Worm (Caenorhabditis elegans) whole organism, late embryonic: ENCODE measurements around the gene jmjd-5.
A peak's percentile ranks its signal among the peaks of the same experiment; 100 is the strongest.

Experiments
- C38D4.7 ChIP-seq: fragments of 200-800 bp; sonication (Bioruptor generic); optimal IDR thresholded peaks from 2 replicates; lab custom pipeline; 2018; ENCODE audit warnings: mild to moderate bottlenecking, missing genetic modification characterization, moderate library complexity, missing compliant biosample characterization
- F13H6.1 ChIP-seq: sonication (generic microtip); optimal IDR thresholded peaks from 2 replicates; lab custom pipeline; 2016; ENCODE audit warnings: missing genetic modification characterization, missing compliant biosample characterization
- K09A11.1 ChIP-seq: sonication (generic microtip); optimal IDR thresholded peaks from 2 replicates; lab custom pipeline; 2017; ENCODE audit warnings: antibody characterized with exemption, mild to moderate bottlenecking, missing genetic modification characterization, missing compliant biosample characterization; ENCODE audit not compliant: insufficient read depth
- T23F11.4 ChIP-seq: fragments of 200-800 bp; sonication (Bioruptor generic); optimal IDR thresholded peaks from 2 replicates; lab custom pipeline; 2018; ENCODE audit warnings: mild to moderate bottlenecking, missing genetic modification characterization, missing compliant biosample characterization
- Y22D7AL.16 ChIP-seq: sonication (generic microtip); optimal IDR thresholded peaks from 2 replicates; lab custom pipeline; 2016; ENCODE audit warnings: missing genetic modification characterization, missing compliant biosample characterization
- ahr-1 ChIP-seq: sonication (generic microtip); optimal IDR thresholded peaks from 2 replicates; lab custom pipeline; 2016; ENCODE audit warnings: missing genetic modification characterization, missing compliant biosample characterization
- ama-1 ChIP-seq: fragments of 150-350 bp; optimal IDR thresholded peaks from 2 replicates; lab custom pipeline; 2014
- ceh-14 ChIP-seq: sonication (generic microtip); optimal IDR thresholded peaks from 2 replicates; lab custom pipeline; 2016; ENCODE audit warnings: missing genotype, missing genetic modification characterization, missing compliant biosample characterization
- ceh-2 ChIP-seq: sonication (generic microtip); optimal IDR thresholded peaks from 2 replicates; lab custom pipeline; 2016; ENCODE audit warnings: missing genotype, missing genetic modification characterization, missing compliant biosample characterization
- ceh-30 ChIP-seq: fragments of 150-350 bp; optimal IDR thresholded peaks from 2 replicates; lab custom pipeline; 2014; ENCODE audit warnings: missing biosample characterization, missing genetic modification characterization
- ceh-48 ChIP-seq: sonication (generic microtip); optimal IDR thresholded peaks from 2 replicates; lab custom pipeline; 2016; ENCODE audit warnings: missing genetic modification characterization, inconsistent platforms, missing compliant biosample characterization
- ceh-9 ChIP-seq: sonication (generic microtip); optimal IDR thresholded peaks from 2 replicates; lab custom pipeline; 2016; ENCODE audit warnings: mild to moderate bottlenecking, missing genetic modification characterization, inconsistent platforms, missing compliant biosample characterization
- che-1 ChIP-seq: sonication (generic microtip); optimal IDR thresholded peaks from 2 replicates; lab custom pipeline; 2016; ENCODE audit warnings: mild to moderate bottlenecking, missing genetic modification characterization, missing compliant biosample characterization
- dmd-4 ChIP-seq: sonication (generic microtip); optimal IDR thresholded peaks from 2 replicates; lab custom pipeline; 2016; ENCODE audit warnings: borderline replicate concordance, missing genetic modification characterization, missing compliant biosample characterization
- elt-2 ChIP-seq: sonication (generic microtip); optimal IDR thresholded peaks from 2 replicates; lab custom pipeline; 2016; ENCODE audit warnings: missing genetic modification reagents, missing genetic modification characterization, missing compliant biosample characterization
- elt-4 ChIP-seq: sonication (generic microtip); optimal IDR thresholded peaks from 2 replicates; lab custom pipeline; 2016; ENCODE audit warnings: missing genetic modification characterization, missing compliant biosample characterization
- fax-1 ChIP-seq: sonication (generic microtip); optimal IDR thresholded peaks from 2 replicates; lab custom pipeline; 2016; ENCODE audit warnings: missing genotype, missing genetic modification characterization, missing compliant biosample characterization
- fkh-6 ChIP-seq: sonication (generic microtip); optimal IDR thresholded peaks from 2 replicates; lab custom pipeline; 2016; ENCODE audit warnings: missing genetic modification characterization, missing compliant biosample characterization
- gmeb-2 ChIP-seq: sonication (generic microtip); optimal IDR thresholded peaks from 2 replicates; lab custom pipeline; 2016; ENCODE audit warnings: missing genetic modification characterization, inconsistent platforms, missing compliant biosample characterization
- hlh-8 ChIP-seq: sonication (generic microtip); optimal IDR thresholded peaks from 2 replicates; lab custom pipeline; 2016; ENCODE audit warnings: missing genotype, missing genetic modification characterization, missing compliant biosample characterization
- mec-3 ChIP-seq: sonication (generic microtip); optimal IDR thresholded peaks from 2 replicates; lab custom pipeline; 2016; ENCODE audit warnings: borderline replicate concordance, missing genetic modification characterization, missing compliant biosample characterization
- nhr-232 ChIP-seq: sonication (generic microtip); optimal IDR thresholded peaks from 2 replicates; lab custom pipeline; 2016; ENCODE audit warnings: missing genetic modification characterization, missing compliant biosample characterization
- pha-2 ChIP-seq: sonication (generic microtip); optimal IDR thresholded peaks from 2 replicates; lab custom pipeline; 2017; ENCODE audit warnings: mild to moderate bottlenecking, missing genetic modification characterization, missing compliant biosample characterization
- pha-4 ChIP-seq: fragments of 150-350 bp; optimal IDR thresholded peaks from 2 replicates; lab custom pipeline; 2018; ENCODE audit warnings: missing biosample characterization, missing genetic modification reagents, missing genetic modification characterization
- pqm-1 ChIP-seq: sonication (generic microtip); optimal IDR thresholded peaks from 2 replicates; lab custom pipeline; 2016; ENCODE audit warnings: missing genetic modification characterization, missing compliant biosample characterization
- pros-1 ChIP-seq: fragments of 150-350 bp; optimal IDR thresholded peaks from 2 replicates; lab custom pipeline; 2014; ENCODE audit warnings: missing biosample characterization, missing genetic modification reagents, missing genetic modification characterization
- rnt-1 ChIP-seq: sonication (generic microtip); optimal IDR thresholded peaks from 2 replicates; lab custom pipeline; 2016; ENCODE audit warnings: missing genetic modification characterization, missing compliant biosample characterization
- sdc-2 ChIP-seq: sonication (generic microtip); optimal IDR thresholded peaks from 2 replicates; lab custom pipeline; 2016; ENCODE audit warnings: missing genotype, missing genetic modification characterization, missing compliant biosample characterization
- sox-4 ChIP-seq: sonication (generic microtip); optimal IDR thresholded peaks from 2 replicates; lab custom pipeline; 2017; ENCODE audit warnings: mild to moderate bottlenecking, missing genetic modification characterization, inconsistent platforms, missing compliant biosample characterization
- tbx-2 ChIP-seq: sonication (generic microtip); optimal IDR thresholded peaks from 2 replicates; lab custom pipeline; 2016; ENCODE audit warnings: missing genetic modification characterization, missing compliant biosample characterization
- ttx-3 ChIP-seq: sonication (generic microtip); optimal IDR thresholded peaks from 2 replicates; lab custom pipeline; 2016; ENCODE audit warnings: missing genetic modification reagents, missing genetic modification characterization, missing compliant biosample characterization
- unc-3 ChIP-seq, 2 experiments: fragments of 200-800 bp in 1 of 2; sonication (Bioruptor generic) in 1 of 2; sonication (generic microtip) in 1 of 2; conservative IDR thresholded peaks in 1 of 2; optimal IDR thresholded peaks in 1 of 2; 2 replicates each; pipeline versions ENCODE4 v1.3.6 to Lab custom; 2016 to 2022; ENCODE audit warnings: missing compliant biosample characterization in 2 of 2, missing genetic modification characterization in 2 of 2, missing genetic modification reagents in 1 of 2
- unc-42 ChIP-seq: sonication (generic microtip); optimal IDR thresholded peaks from 2 replicates; lab custom pipeline; 2016; ENCODE audit warnings: missing genotype, missing genetic modification characterization, missing compliant biosample characterization
- unc-55 ChIP-seq: sonication (generic microtip); optimal IDR thresholded peaks from 2 replicates; lab custom pipeline; 2017; ENCODE audit warnings: missing biosample characterization, missing genetic modification reagents, missing genetic modification characterization
- unc-86 ChIP-seq: sonication (generic microtip); optimal IDR thresholded peaks from 2 replicates; lab custom pipeline; 2016; ENCODE audit warnings: missing genetic modification characterization, missing compliant biosample characterization
- zip-5 ChIP-seq: sonication (generic microtip); optimal IDR thresholded peaks from 2 replicates; lab custom pipeline; 2016; ENCODE audit warnings: missing genetic modification characterization, missing compliant biosample characterization

The jmjd-5 gene

DNA sequence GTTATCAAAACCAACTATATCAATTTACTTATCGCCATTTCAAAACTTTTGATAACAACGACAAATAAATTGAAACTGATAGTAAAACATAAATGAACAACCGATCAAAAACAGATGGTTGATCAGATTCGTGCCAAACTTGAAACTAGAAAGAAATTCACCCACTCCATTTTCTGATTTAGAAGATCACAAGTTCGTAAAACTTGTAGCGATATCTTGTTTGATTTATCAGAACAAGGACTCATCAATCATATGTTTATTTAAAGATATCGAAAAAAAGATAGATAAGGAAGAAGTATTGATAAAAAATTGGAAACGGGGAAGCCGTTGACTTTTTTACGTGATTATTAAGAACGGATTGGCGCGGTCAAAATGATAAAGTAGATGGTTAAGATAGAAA, 40.2 kb upstream of the jmjd-5 start:
- TF ChIP-seq ceh-9 (tag; lab: Kevin White, UChicago) (no peak), elt-2 (tag; lab: Kevin White, UChicago) (peak; percentile 98)

DNA sequence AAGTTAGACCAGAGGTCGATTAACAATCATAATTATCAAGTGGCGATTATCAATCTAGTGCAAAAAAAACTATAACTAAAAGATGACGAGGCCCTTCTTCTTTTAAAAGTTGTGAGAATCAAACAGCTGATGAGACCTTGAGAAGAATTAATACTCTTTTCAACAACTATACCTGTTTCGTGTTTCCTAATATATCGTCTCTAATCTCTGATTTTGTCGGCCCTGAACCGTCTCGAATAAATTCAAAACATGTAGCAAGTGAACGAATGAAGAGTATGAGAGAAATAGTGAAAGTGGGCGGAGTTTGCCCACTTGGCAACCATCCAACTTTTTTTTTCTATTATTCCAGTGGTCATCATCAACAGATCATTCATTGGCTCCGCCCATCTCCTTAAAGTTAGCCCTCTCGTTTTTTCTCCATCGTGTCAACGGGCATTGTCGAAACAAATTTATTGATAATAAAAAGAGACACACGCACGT, 39.7 kb upstream of the jmjd-5 start, which contains the start of gene Y42A5A.1:
Gene Y42A5A.1 (plus strand): TSS at position 430 of the 480 bp plus-strand sequence.
- TF ChIP-seq sdc-2 (tag; lab: Kevin White, UChicago) (no peak), C38D4.7 (no peak), ceh-30 (tag; lab: Kevin White, UChicago) (no peak), ceh-2 (tag; lab: Kevin White, UChicago) (no peak), ttx-3 (tag; lab: Kevin White, UChicago) (no peak), unc-55 (GFP tag; lab: Kevin White, UChicago) (no peak), sox-4 (tag; lab: Kevin White, UChicago) (no peak), tbx-2 (tag; lab: Kevin White, UChicago) (no peak), pha-4 (tag; lab: Kevin White, UChicago) (no peak), ahr-1 (no peak), fax-1 (tag; lab: Kevin White, UChicago) (no peak), mec-3 (tag; lab: Kevin White, UChicago) (no peak), nhr-232 (no peak), gmeb-2 (tag; lab: Kevin White, UChicago) (no peak), Y22D7AL.16 (tag; lab: Kevin White, UChicago) (no peak), dmd-4 (tag; lab: Kevin White, UChicago) (no peak), unc-86 (tag; lab: Kevin White, UChicago) (no peak), elt-4 (no peak), unc-3 (GFP tag; conservative IDR thresholded peaks at IDR 0.05; lab: Robert Waterston, UW) (no peak), unc-3 (tag; optimal IDR thresholded peaks at IDR 0.05; lab: Kevin White, UChicago) (no peak)

DNA sequence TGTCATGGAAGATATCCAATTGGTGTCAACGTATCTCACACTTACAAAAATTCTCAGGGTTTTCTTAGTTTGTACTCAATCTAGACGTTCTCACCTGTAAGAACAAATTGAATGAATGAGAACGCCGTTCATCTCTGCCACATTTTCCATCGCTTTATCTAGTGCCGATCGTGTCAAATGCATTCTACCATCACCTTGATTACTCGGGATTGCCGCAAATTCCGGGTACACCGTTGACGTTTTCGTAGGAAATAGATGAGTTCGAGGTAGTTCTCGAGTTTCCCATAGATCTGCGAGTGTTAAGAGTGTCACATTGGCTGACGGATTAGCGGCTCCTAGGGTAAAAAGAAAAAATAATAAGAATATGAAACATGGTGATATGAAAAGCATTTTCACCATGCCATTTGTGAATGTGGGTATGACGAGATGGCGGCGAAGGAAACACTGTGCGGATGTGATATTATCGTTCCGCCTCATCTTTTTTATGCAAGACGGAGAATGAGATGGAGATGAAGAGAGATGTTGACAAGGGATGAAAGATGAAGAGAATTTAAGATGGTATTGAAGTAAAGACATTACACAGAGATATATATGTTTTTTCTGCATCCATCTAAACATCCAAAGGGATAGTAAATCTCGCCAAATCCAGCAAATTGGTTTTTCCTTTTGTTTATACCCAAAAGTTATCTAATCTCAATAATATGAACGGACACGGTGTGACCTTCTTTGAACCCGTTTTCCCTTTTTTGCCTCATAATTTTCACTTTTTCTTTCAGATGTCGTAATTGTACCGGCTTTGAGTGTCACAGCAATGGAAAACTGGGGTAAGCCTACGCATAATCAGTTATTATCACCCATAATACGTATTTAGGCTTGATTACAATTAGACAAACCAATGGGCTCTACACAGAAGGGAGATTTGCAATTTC, 33.9 kb upstream of the jmjd-5 start, which contains the start of gene lact-8:
Gene lact-8 (minus strand): TSS at position 445 of the 929 bp plus-strand sequence.
- TF ChIP-seq rnt-1 (tag; lab: Kevin White, UChicago) (peak; percentile 69), ceh-30 (tag; lab: Kevin White, UChicago) (no peak), T23F11.4 (no peak), K09A11.1 (tag; lab: Kevin White, UChicago) (no peak)

DNA sequence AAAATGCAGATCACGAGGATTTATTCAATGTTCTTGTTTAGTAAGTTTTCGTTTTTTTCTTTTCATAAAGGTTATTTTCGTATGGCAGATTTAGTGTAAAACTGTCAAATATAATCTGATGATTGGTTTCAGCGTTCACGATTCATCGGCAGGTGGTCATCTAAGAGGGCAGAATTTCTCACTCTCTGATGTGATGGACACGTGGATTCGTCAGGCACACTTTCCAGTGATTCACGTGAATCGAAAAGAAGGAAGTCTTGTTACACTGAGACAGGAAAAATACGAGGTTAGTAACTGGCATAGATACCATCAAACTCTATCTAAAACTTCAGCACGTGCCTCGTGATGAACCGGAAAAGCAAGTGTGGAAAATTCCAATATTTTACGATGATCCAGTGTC, 32.6 kb upstream of the jmjd-5 start:
- TF ChIP-seq che-1 (tag; lab: Kevin White, UChicago) (no peak), pros-1 (tag; lab: Kevin White, UChicago) (no peak), pha-2 (tag; lab: Kevin White, UChicago) (no peak), K09A11.1 (tag; lab: Kevin White, UChicago) (no peak), hlh-8 (no peak), F13H6.1 (tag; lab: Kevin White, UChicago) (no peak), dmd-4 (tag; lab: Kevin White, UChicago) (no peak), fkh-6 (tag; lab: Kevin White, UChicago) (no peak), unc-42 (tag; lab: Kevin White, UChicago) (no peak), ceh-48 (no peak), ceh-2 (tag; lab: Kevin White, UChicago) (no peak), ttx-3 (tag; lab: Kevin White, UChicago) (no peak), zip-5 (tag; lab: Kevin White, UChicago) (no peak), ceh-14 (tag; lab: Kevin White, UChicago) (no peak), pqm-1 (tag; lab: Kevin White, UChicago) (no peak), ama-1 (lab: Kevin White, UChicago) (no peak), unc-55 (GFP tag; lab: Kevin White, UChicago) (no peak), Y22D7AL.16 (tag; lab: Kevin White, UChicago) (no peak)
